Worm (Caenorhabditis elegans): Measurements from ENCODE around the gene pac-1.

ce11 chrIII:8529772-8530171 lies 35.0 kb downstream of the pac-1 start, which contains the start of gene ZC21.10:
- no peak for TF ChIP-seq egl-27 (tag; optimal IDR thresholded peaks at IDR 0.05)
- no peak for TF ChIP-seq lin-39 (tag; optimal IDR thresholded peaks at IDR 0.05)
- TF ChIP-seq zag-1 (tag; optimal IDR thresholded peaks at IDR 0.05): no peak
- no peak for TF ChIP-seq R02D3.7 (tag; optimal IDR thresholded peaks at IDR 0.05)
- TF ChIP-seq ama-1 (optimal IDR thresholded peaks at IDR 0.05): no peak
- no peak for TF ChIP-seq lin-13 (GFP tag; optimal IDR thresholded peaks at IDR 0.05)

Data from whole organism, L4 larva.